Fruit fly (Drosophila melanogaster) whole organism, embryonic: ENCODE data around the gene Rab3GAP1.

Experiments used
- Awh ChIP-seq: fragments of 200-800 bp; sonication (Bioruptor generic); IDR thresholded peaks from 2 replicates; pipeline ENCODE4, ENCODE4 v1.3.6; 2022; ENCODE audit warnings: missing biosample characterization, missing genetic modification characterization
- CG10565 ChIP-seq: fragments of 200-800 bp; sonication (Bioruptor generic); optimal IDR thresholded peaks from 3 replicates; lab custom pipeline; 2016; ENCODE audit warnings: missing biosample characterization, mild to moderate bottlenecking, missing genetic modification characterization
- CG11723 ChIP-seq: fragments of 200-800 bp; sonication (Bioruptor generic); optimal IDR thresholded peaks from 2 replicates; lab custom pipeline; 2017; ENCODE audit warnings: missing biosample characterization, mild to moderate bottlenecking, missing genetic modification characterization
- CG13424 ChIP-seq: fragments of 200-800 bp; sonication (Bioruptor generic); optimal IDR thresholded peaks from 2 replicates; lab custom pipeline; 2019; ENCODE audit warnings: missing biosample characterization, mild to moderate bottlenecking, missing genetic modification characterization, moderate library complexity
- CG15011 ChIP-seq: fragments of 200-800 bp; sonication (Bioruptor generic); optimal IDR thresholded peaks from 3 replicates; lab custom pipeline; 2018; ENCODE audit warnings: missing biosample characterization, mild to moderate bottlenecking, missing genetic modification characterization
- CG16863 ChIP-seq: fragments of 200-800 bp; sonication (Bioruptor generic); optimal IDR thresholded peaks from 3 replicates; lab custom pipeline; 2016; ENCODE audit warnings: missing biosample characterization, missing genetic modification characterization
- CG17612 ChIP-seq: fragments of 200-800 bp; sonication (Bioruptor generic); IDR thresholded peaks from 2 replicates; pipeline ENCODE4 v1.3.6; 2022; ENCODE audit warnings: missing biosample characterization, missing genetic modification characterization
- CG2116 ChIP-seq: fragments of 200-800 bp; sonication (Bioruptor generic); optimal IDR thresholded peaks from 3 replicates; lab custom pipeline; 2018; ENCODE audit warnings: missing biosample characterization, mild to moderate bottlenecking, missing genetic modification characterization
- CG30403 ChIP-seq: fragments of 200-800 bp; sonication (Bioruptor generic); optimal IDR thresholded peaks from 3 replicates; lab custom pipeline; 2016; ENCODE audit warnings: missing biosample characterization, missing genetic modification characterization
- CG34224 ChIP-seq: fragments of 200-800 bp; sonication (Bioruptor generic); IDR thresholded peaks from 3 replicates; pipeline ENCODE4 v1.3.6; 2022; ENCODE audit warnings: missing biosample characterization, missing genetic modification characterization; ENCODE audit not compliant: partially characterized antibody
- CG4707 ChIP-seq: fragments of 200-800 bp; sonication (Bioruptor generic); optimal IDR thresholded peaks from 2 replicates; lab custom pipeline; 2018; ENCODE audit warnings: missing biosample characterization, mild to moderate bottlenecking, missing genetic modification characterization, moderate library complexity
- CG4730 ChIP-seq: fragments of 200-800 bp; sonication (Bioruptor generic); IDR thresholded peaks from 2 replicates; pipeline ENCODE4 v1.3.6; 2022; ENCODE audit warnings: missing biosample characterization, missing genetic modification characterization
- CG6175 ChIP-seq: fragments of 200-800 bp; sonication (Bioruptor generic); IDR thresholded peaks from 3 replicates; pipeline ENCODE4 v1.3.6; 2022; ENCODE audit warnings: missing biosample characterization, missing genetic modification characterization
- CG6254 ChIP-seq: fragments of 200-800 bp; sonication (Bioruptor generic); optimal IDR thresholded peaks from 3 replicates; lab custom pipeline; 2017; ENCODE audit warnings: mild to moderate bottlenecking, missing biosample characterization, missing genetic modification reagents, missing genetic modification characterization
- CG6654 ChIP-seq: fragments of 200-800 bp; sonication (Bioruptor generic); optimal IDR thresholded peaks from 2 replicates; lab custom pipeline; 2017; ENCODE audit warnings: missing biosample characterization, mild to moderate bottlenecking, missing genetic modification characterization
- CG6683 ChIP-seq: fragments of 200-800 bp; sonication (Bioruptor generic); optimal IDR thresholded peaks from 2 replicates; lab custom pipeline; 2017; ENCODE audit warnings: missing biosample characterization, mild to moderate bottlenecking, missing genetic modification characterization, missing genetic modification reagents
- CG6813 ChIP-seq: fragments of 200-800 bp; sonication (Bioruptor generic); optimal IDR thresholded peaks from 2 replicates; lab custom pipeline; 2017; ENCODE audit warnings: missing biosample characterization, missing genetic modification characterization, mild to moderate bottlenecking, moderate library complexity, missing genetic modification reagents
- CG7357 ChIP-seq: fragments of 200-800 bp; sonication (Bioruptor generic); IDR thresholded peaks from 3 replicates; pipeline ENCODE4 v1.3.6; 2022; ENCODE audit warnings: missing biosample characterization, missing genetic modification characterization
- CG7556 ChIP-seq: fragments of 200-800 bp; sonication (Bioruptor generic); optimal IDR thresholded peaks from 2 replicates; lab custom pipeline; 2017; ENCODE audit warnings: missing biosample characterization, mild to moderate bottlenecking, missing genetic modification characterization
- E2f2 ChIP-seq: fragments of 200-800 bp; sonication (Bioruptor generic); IDR thresholded peaks from 2 replicates; pipeline ENCODE4 v1.3.6; 2022; ENCODE audit warnings: missing biosample characterization, missing genetic modification characterization
- HmgD ChIP-seq: fragments of 200-800 bp; sonication (Bioruptor generic); optimal IDR thresholded peaks from 3 replicates; lab custom pipeline; 2016; ENCODE audit warnings: missing biosample characterization, missing genetic modification characterization
- MESR4 ChIP-seq: fragments of 200-800 bp; sonication (Bioruptor generic); optimal IDR thresholded peaks from 2 replicates; lab custom pipeline; 2018; ENCODE audit warnings: missing biosample characterization, mild to moderate bottlenecking, missing genetic modification characterization, moderate library complexity
- Nf-YC ChIP-seq: fragments of 200-800 bp; optimal IDR thresholded peaks from 3 replicates; lab custom pipeline; 2019; ENCODE audit warnings: missing biosample characterization, mild to moderate bottlenecking, missing genetic modification characterization, moderate library complexity
- Sin3A ChIP-seq: fragments of >200 bp; optimal IDR thresholded peaks from 2 replicates; lab custom pipeline; 2018
- Sox100B ChIP-seq: fragments of 200-800 bp; sonication (Bioruptor generic); optimal IDR thresholded peaks from 3 replicates; lab custom pipeline; 2018; ENCODE audit warnings: missing biosample characterization, mild to moderate bottlenecking, missing genetic modification characterization
- Sry-δ ChIP-seq: fragments of 200-800 bp; sonication (Bioruptor generic); optimal IDR thresholded peaks from 2 replicates; lab custom pipeline; 2016; ENCODE audit warnings: missing biosample characterization, missing genetic modification characterization
- Stat92E ChIP-seq, 3 experiments: fragments of >200 bp in 2 of 3; fragments of 200-800 bp in 1 of 3; sonication (Bioruptor generic) in 1 of 3; optimal IDR thresholded peaks; 2 replicates each; lab custom pipeline; 2017 to 2019; ENCODE audit warnings: missing biosample characterization in 3 of 3, missing genetic modification characterization in 3 of 3, mild to moderate bottlenecking in 1 of 3, moderate library complexity in 1 of 3
- Taf1 ChIP-seq: fragments of 200-800 bp; sonication (Bioruptor generic); IDR thresholded peaks from 2 replicates; pipeline ENCODE4 v1.3.6; 2022; ENCODE audit warnings: missing biosample characterization, missing genetic modification characterization
- Tbp ChIP-seq: fragments of >200 bp; optimal IDR thresholded peaks from 2 replicates; lab custom pipeline; 2018; ENCODE audit warnings: missing biosample characterization, missing genetic modification characterization
- Xbp1 ChIP-seq: fragments of 200-800 bp; sonication (Bioruptor generic); optimal IDR thresholded peaks from 3 replicates; lab custom pipeline; 2016; ENCODE audit warnings: missing biosample characterization, mild to moderate bottlenecking, missing genetic modification characterization
- dimm ChIP-seq: fragments of 200-800 bp; sonication (Bioruptor generic); IDR thresholded peaks from 2 replicates; pipeline ENCODE4 v1.3.6; 2022; ENCODE audit warnings: missing biosample characterization, missing genetic modification characterization
- ems ChIP-seq: fragments of 200-800 bp; sonication (Bioruptor generic); optimal IDR thresholded peaks from 3 replicates; lab custom pipeline; 2016; ENCODE audit warnings: missing biosample characterization, missing genetic modification characterization
- ewg ChIP-seq: fragments of 200-800 bp; sonication (Bioruptor generic); optimal IDR thresholded peaks from 3 replicates; lab custom pipeline; 2017; ENCODE audit warnings: mild to moderate bottlenecking, missing biosample characterization, missing genetic modification reagents, missing genetic modification characterization
- hkb ChIP-seq, 2 experiments: fragments of 200-800 bp in 1 of 2; fragments of >200 bp in 1 of 2; sonication (Bioruptor generic) in 1 of 2; IDR thresholded peaks in 1 of 2; optimal IDR thresholded peaks in 1 of 2; 2 replicates each; pipeline versions ENCODE4 v1.3.6 to Lab custom; 2017 to 2022; ENCODE audit warnings: missing biosample characterization in 1 of 2, missing genetic modification characterization in 1 of 2
- inv ChIP-seq: fragments of 200-800 bp; sonication (Bioruptor generic); IDR thresholded peaks from 2 replicates; pipeline ENCODE4 v1.3.6; 2022; ENCODE audit warnings: missing biosample characterization, missing genetic modification characterization; ENCODE audit not compliant: partially characterized antibody
- knrl ChIP-seq: fragments of 200-800 bp; sonication (Bioruptor generic); IDR thresholded peaks from 3 replicates; pipeline ENCODE4 v1.3.6; 2022; ENCODE audit warnings: missing biosample characterization, missing genetic modification characterization; ENCODE audit not compliant: partially characterized antibody
- lilli ChIP-seq: fragments of 200-800 bp; sonication (Bioruptor generic); optimal IDR thresholded peaks from 3 replicates; lab custom pipeline; 2016; ENCODE audit warnings: missing biosample characterization, missing genetic modification characterization
- mld ChIP-seq: fragments of 200-800 bp; sonication (Bioruptor generic); IDR thresholded peaks from 3 replicates; pipeline ENCODE4 v1.3.6; 2022; ENCODE audit warnings: missing biosample characterization, missing genetic modification characterization; ENCODE audit not compliant: partially characterized antibody
- nom ChIP-seq: fragments of 200-800 bp; sonication (Bioruptor generic); optimal IDR thresholded peaks from 2 replicates; lab custom pipeline; 2017; ENCODE audit warnings: missing biosample characterization, missing genetic modification characterization, mild to moderate bottlenecking, moderate library complexity, missing genetic modification reagents
- onecut ChIP-seq: fragments of 200-800 bp; sonication (Bioruptor generic); IDR thresholded peaks from 2 replicates; pipeline ENCODE4 v1.3.6; 2022; ENCODE audit warnings: missing biosample characterization, missing genetic modification characterization
- peb ChIP-seq: fragments of 200-800 bp; sonication (Bioruptor generic); IDR thresholded peaks from 2 replicates; pipeline ENCODE4 v1.3.6; 2022; ENCODE audit warnings: missing biosample characterization, missing genetic modification characterization
- ranshi ChIP-seq: fragments of 200-800 bp; sonication (Bioruptor generic); IDR thresholded peaks from 2 replicates; pipeline ENCODE4 v1.3.6; 2022; ENCODE audit warnings: missing biosample characterization, missing genetic modification characterization
- repo ChIP-seq: fragments of 200-800 bp; sonication (Bioruptor generic); optimal IDR thresholded peaks from 2 replicates; lab custom pipeline; 2016; ENCODE audit warnings: missing biosample characterization, missing genetic modification characterization
- sc ChIP-seq, 3 experiments: fragments of >200 bp in 2 of 3; fragments of 200-800 bp in 1 of 3; sonication (Bioruptor generic) in 1 of 3; optimal IDR thresholded peaks; 2 replicates in 2 of 3; 3 replicates in 1 of 3; lab custom pipeline; 2017; ENCODE audit warnings: mild to moderate bottlenecking in 1 of 3, missing biosample characterization in 1 of 3, missing genetic modification characterization in 1 of 3, missing genetic modification reagents in 1 of 3
- trem ChIP-seq: fragments of 200-800 bp; optimal IDR thresholded peaks from 3 replicates; lab custom pipeline; 2019; ENCODE audit warnings: missing biosample characterization, mild to moderate bottlenecking, missing genetic modification characterization, moderate library complexity
- unpg ChIP-seq: fragments of 200-800 bp; sonication (Bioruptor generic); optimal IDR thresholded peaks from 3 replicates; lab custom pipeline; 2018; ENCODE audit warnings: missing biosample characterization, mild to moderate bottlenecking, missing genetic modification characterization, moderate library complexity
- vfl ChIP-seq: fragments of 200-800 bp; sonication (Bioruptor generic); optimal IDR thresholded peaks from 2 replicates; lab custom pipeline; 2016; ENCODE audit warnings: missing biosample characterization, missing genetic modification characterization
- wor ChIP-seq: fragments of 200-800 bp; sonication (Bioruptor generic); IDR thresholded peaks from 2 replicates; pipeline ENCODE4 v1.3.6; 2022; ENCODE audit warnings: missing biosample characterization, missing genetic modification characterization

Gene Rab3GAP1

dm6 chr2L:1634099-1634856 lies 23.3 kb upstream of the Rab3GAP1 start (continued):
- TF ChIP-seq repo (GFP tag; lab: Kevin White, UChicago), result no peak
- peak; percentile 30 for TF ChIP-seq CG6654 (GFP tag; lab: Kevin White, UChicago)
- TF ChIP-seq CG6254 (GFP tag; lab: Kevin White, UChicago), result no peak
- TF ChIP-seq lilli (GFP tag; lab: Kevin White, UChicago), result peak; percentile 90
- peak; percentile 71; the same call in 1 of the 2 replicates for TF ChIP-seq CG17612 (GFP tag; lab: Robert Waterston, UW)
- peak; percentile 63 for TF ChIP-seq CG4730 (GFP tag; lab: Robert Waterston, UW)
- peak; percentile 29 for TF ChIP-seq CG11723 (GFP tag; lab: Kevin White, UChicago)
- no peak for TF ChIP-seq CG4707
- TF ChIP-seq CG6175 (GFP tag; lab: Robert Waterston, UW), result peak; percentile 70
- peak; percentile 52 for TF ChIP-seq ems
- TF ChIP-seq ewg (GFP tag; lab: Kevin White, UChicago), result no peak
- TF ChIP-seq wor (GFP tag; lab: Robert Waterston, UW), result no peak; the same call in 1 of the 2 replicates
- TF ChIP-seq Xbp1, result peak; percentile 67
- no peak for TF ChIP-seq onecut (GFP tag; lab: Robert Waterston, UW)
- TF ChIP-seq CG16863 (GFP tag; lab: Kevin White, UChicago), result peak; percentile 41
- peak; percentile 25; the same call in 1 of the 2 replicates for TF ChIP-seq E2f2 (GFP tag; lab: Robert Waterston, UW)
- no peak for TF ChIP-seq peb
- peak; percentile 65 for TF ChIP-seq ranshi (GFP tag; lab: Robert Waterston, UW)
- no peak for TF ChIP-seq sc (optimal IDR thresholded peaks at IDR 0.05; lab: Kevin White, UChicago)
- TF ChIP-seq sc (GFP tag; optimal IDR thresholded peaks at IDR 0.05; lab: Kevin White, UChicago), result no peak
- TF ChIP-seq Awh (GFP tag; lab: Robert Waterston, UW), result no peak
- peak; percentile 7 for TF ChIP-seq CG2116
- TF ChIP-seq CG7357, result peak; percentile 65
- peak; percentile 51 for TF ChIP-seq CG6683 (GFP tag; lab: Kevin White, UChicago)
- peak; percentile 28 for TF ChIP-seq Sry-δ (GFP tag; lab: Kevin White, UChicago)
- TF ChIP-seq MESR4 (GFP tag; lab: Kevin White, UChicago), result no peak
- TF ChIP-seq knrl (GFP tag; lab: Robert Waterston, UW), result no peak
- TF ChIP-seq trem (tag; lab: Kevin White, UChicago), result no peak
- no peak for TF ChIP-seq mld (GFP tag; lab: Robert Waterston, UW)
- peak; percentile 74 for TF ChIP-seq CG30403
- TF ChIP-seq Sox100B (GFP tag; lab: Kevin White, UChicago), result no peak
- peak; percentile 55 for TF ChIP-seq vfl
- TF ChIP-seq hkb (optimal IDR thresholded peaks at IDR 0.05; lab: Kevin White, UChicago), result no peak
- TF ChIP-seq hkb (GFP tag; IDR thresholded peaks at IDR 0.05; lab: Robert Waterston, UW), result 0 out of 2 replicates have a peak, but pooled peaks have one; percentile 26
- TF ChIP-seq CG13424 (tag; lab: Kevin White, UChicago), result peak; percentile 53
- TF ChIP-seq CG6813 (GFP tag; lab: Kevin White, UChicago), result peak; percentile 54
- TF ChIP-seq CG7556 (GFP tag; lab: Kevin White, UChicago), result peak; percentile 65
- no peak for TF ChIP-seq nom (GFP tag; lab: Kevin White, UChicago)
- TF ChIP-seq Sin3A, result no peak
- no peak for TF ChIP-seq inv (GFP tag; lab: Robert Waterston, UW)
- no peak for TF ChIP-seq Tbp (GFP tag; lab: Kevin White, UChicago)
- peak; percentile 91 for TF ChIP-seq Taf1 (GFP tag; lab: Robert Waterston, UW)
- no peak for TF ChIP-seq CG10565 (GFP tag; lab: Kevin White, UChicago)
- TF ChIP-seq Stat92E (GFP tag; optimal IDR thresholded peaks at IDR 0.05; lab: Kevin White, UChicago), result peak in 1 of 3 experiments; percentile 34
- peak; percentile 49 for TF ChIP-seq CG15011
- TF ChIP-seq HmgD (GFP tag; lab: Kevin White, UChicago), result peak; percentile 64
- peak; percentile 62 for TF ChIP-seq unpg (GFP tag; lab: Kevin White, UChicago)
- no peak for TF ChIP-seq CG34224 (GFP tag; lab: Robert Waterston, UW)
- 0 out of 2 replicates have a peak, but pooled peaks have one; percentile 9 for TF ChIP-seq dimm (GFP tag; lab: Robert Waterston, UW)
- peak; percentile 46 for TF ChIP-seq Nf-YC (tag; lab: Kevin White, UChicago)
